Fruit fly (Drosophila melanogaster) whole organism: ENCODE results near the gene CG7381.

Experiments
- CG8478 ChIP-seq: fragments of >200 bp; optimal IDR thresholded peaks from 2 replicates; lab custom pipeline; 2018; ENCODE audit warnings: inconsistent platforms
- Dll ChIP-seq: fragments of >200 bp; optimal IDR thresholded peaks from 2 replicates; lab custom pipeline; 2017
- EcR ChIP-seq, 2 experiments: fragments of >200 bp; optimal IDR thresholded peaks; 2 replicates each; lab custom pipeline; 2017; ENCODE audit warnings: missing biosample characterization in 2 of 2, missing genetic modification characterization in 2 of 2, missing genetic modification reagents in 2 of 2
- pan ChIP-seq: fragments of >200 bp; optimal IDR thresholded peaks from 2 replicates; lab custom pipeline; 2017
- psq ChIP-seq: fragments of >200 bp; optimal IDR thresholded peaks from 2 replicates; lab custom pipeline; 2017
- usp ChIP-seq: fragments of >200 bp; optimal IDR thresholded peaks from 2 replicates; lab custom pipeline; 2017; ENCODE audit warnings: missing biosample characterization, missing genetic modification characterization, mixed read lengths

DNA sequence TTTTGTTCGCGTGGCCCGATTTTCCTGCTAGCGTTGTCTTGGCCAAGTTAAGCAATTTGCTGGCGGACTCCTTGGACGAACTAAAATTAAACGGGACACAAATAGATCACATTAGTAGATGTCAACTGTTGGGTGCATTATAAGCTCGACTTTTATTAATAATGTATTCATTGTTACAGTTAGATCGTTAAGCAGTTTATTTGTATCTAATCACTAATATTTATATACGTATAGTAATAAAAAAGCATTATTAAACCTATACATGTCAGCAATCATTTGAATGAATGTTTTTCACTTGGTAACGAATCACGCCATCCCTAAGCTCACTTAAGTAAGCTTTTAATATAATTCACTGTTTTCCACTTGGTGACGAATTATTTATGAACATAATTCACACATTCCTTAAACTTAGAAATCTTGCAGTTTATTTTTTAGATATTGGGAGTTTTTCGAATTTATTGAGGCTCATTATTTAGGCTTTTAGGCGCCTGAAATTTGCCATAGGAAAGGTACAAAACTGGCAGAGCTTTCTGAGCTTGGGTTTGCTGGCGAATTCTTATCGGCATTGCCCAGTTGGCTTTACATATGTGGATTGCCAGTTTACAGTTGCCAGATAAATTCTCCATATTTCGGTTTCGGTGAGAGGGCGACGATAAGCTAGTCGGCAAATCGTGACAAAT is at the start of gene CG7381, which contains the start of gene CG7091:
- TF ChIP-seq pan (lab: Kevin White, UChicago) (no peak), psq (no peak), usp (GFP tag; lab: Kevin White, UChicago) (no peak), EcR (GFP tag; optimal IDR thresholded peaks at IDR 0.05; lab: Kevin White, UChicago) (no peak), Dll (lab: Kevin White, UChicago) (no peak), CG8478 (lab: Kevin White, UChicago) (no peak)
